Fruit fly (Drosophila melanogaster): ENCODE data around the gene D19A.

Gene D19A

DNA sequence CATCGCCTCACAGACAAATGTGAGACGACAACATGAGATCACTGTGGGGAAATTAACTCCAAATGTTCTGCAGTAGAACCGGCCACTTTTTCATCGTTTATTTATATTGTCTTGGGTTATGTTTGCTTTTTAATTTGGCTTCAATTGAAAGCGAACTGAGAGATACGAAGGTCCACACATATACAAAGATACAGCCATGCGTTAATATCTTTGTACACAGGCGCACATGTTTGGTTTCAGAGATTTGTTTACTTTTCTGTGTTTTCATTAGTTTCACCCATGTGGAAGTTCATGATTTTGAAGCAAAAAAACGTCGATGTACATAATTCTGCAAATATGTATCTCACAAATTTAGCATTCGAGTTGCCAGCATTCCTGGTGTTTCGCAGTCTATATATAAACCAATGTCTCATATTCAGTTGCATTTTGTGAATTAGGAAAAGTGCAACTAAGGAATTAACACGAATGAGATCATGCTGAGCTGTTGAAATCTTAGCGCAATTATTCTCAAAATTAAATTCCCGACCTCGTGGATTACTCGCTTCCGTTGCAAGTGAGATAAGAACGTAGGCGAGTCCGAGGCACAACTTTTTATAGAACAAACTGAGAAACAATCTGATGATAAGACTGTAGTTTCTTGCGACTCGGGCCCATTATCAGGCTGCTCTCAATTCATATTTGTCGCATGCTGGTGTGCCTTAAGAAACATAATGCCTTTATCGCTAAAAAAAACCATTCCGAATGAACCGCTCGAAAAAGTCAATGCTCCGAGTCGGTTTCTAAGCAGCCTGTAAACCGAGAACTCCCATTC, 27.3 kb upstream of the D19A start (continued):
- TF ChIP-seq CG6765 (GFP tag; optimal IDR thresholded peaks at IDR 0.05): peak; percentile 53
- no peak for TF ChIP-seq sob (GFP tag; IDR thresholded peaks at IDR 0.05)
- TF ChIP-seq Eip74EF (GFP tag; optimal IDR thresholded peaks at IDR 0.05): no peak
- TF ChIP-seq ash1 (GFP tag; optimal IDR thresholded peaks at IDR 0.05): no peak
- TF ChIP-seq HmgZ (tag; optimal IDR thresholded peaks at IDR 0.05): peak; percentile 16
- no peak for TF ChIP-seq Dip2 (GFP tag; IDR thresholded peaks at IDR 0.05)
- TF ChIP-seq CG4404 (GFP tag; IDR thresholded peaks at IDR 0.05): no peak
- no peak for TF ChIP-seq Scr (GFP tag; IDR thresholded peaks at IDR 0.05; ENCODE audit: partially characterized antibody)
- TF ChIP-seq HLH4C (GFP tag; IDR thresholded peaks at IDR 0.05; ENCODE audit: partially characterized antibody): no peak
- TF ChIP-seq seq (GFP tag; IDR thresholded peaks at IDR 0.05): no peak
- TF ChIP-seq sim (GFP tag; IDR thresholded peaks at IDR 0.05): no peak
- TF ChIP-seq Hr3 (GFP tag; optimal IDR thresholded peaks at IDR 0.05): no peak
- no peak for TF ChIP-seq Mrtf (GFP tag; IDR thresholded peaks at IDR 0.05)
- no peak for TF ChIP-seq CG18476 (GFP tag; optimal IDR thresholded peaks at IDR 0.05)
- TF ChIP-seq sr (GFP tag; IDR thresholded peaks at IDR 0.05): no peak
- no peak for TF ChIP-seq CG17328 (GFP tag; IDR thresholded peaks at IDR 0.05)
- peak; percentile 54 for TF ChIP-seq CG8359 (GFP tag; optimal IDR thresholded peaks at IDR 0.05; ENCODE audit: borderline replicate concordance)
- TF ChIP-seq ttk (GFP tag; IDR thresholded peaks at IDR 0.05): no peak
- no peak for TF ChIP-seq CG6689 (GFP tag; IDR thresholded peaks at IDR 0.05)
- no peak for TF ChIP-seq CG43689 (GFP tag; IDR thresholded peaks at IDR 0.05)
- TF ChIP-seq CG9727 (GFP tag; optimal IDR thresholded peaks at IDR 0.05): peak; percentile 58
- TF ChIP-seq gsb-n (tag; optimal IDR thresholded peaks at IDR 0.05): no peak
- TF ChIP-seq H15 (GFP tag; IDR thresholded peaks at IDR 0.05): no peak
- no peak for TF ChIP-seq Optix (GFP tag; IDR thresholded peaks at IDR 0.05)
- no peak for TF ChIP-seq Myb (GFP tag; optimal IDR thresholded peaks at IDR 0.05)
- TF ChIP-seq row (GFP tag; IDR thresholded peaks at IDR 0.05): no peak
- TF ChIP-seq Jarid2 (GFP tag; optimal IDR thresholded peaks at IDR 0.05): peak; percentile 28
- no peak for TF ChIP-seq CG4854 (GFP tag; optimal IDR thresholded peaks at IDR 0.05)
- TF ChIP-seq hth (optimal IDR thresholded peaks at IDR 0.05): no peak
- no peak for TF ChIP-seq CG13424 (tag; optimal IDR thresholded peaks at IDR 0.05)
- TF ChIP-seq gcm (GFP tag; optimal IDR thresholded peaks at IDR 0.05): no peak
- TF ChIP-seq Bgb (GFP tag; IDR thresholded peaks at IDR 0.05; ENCODE audit: partially characterized antibody): no peak
- no peak for TF ChIP-seq CkIIα-i1 (GFP tag; IDR thresholded peaks at IDR 0.05)
- no peak for TF ChIP-seq Antp (GFP tag; optimal IDR thresholded peaks at IDR 0.05)
- peak in 1 of 2 experiments; percentile 23 for TF ChIP-seq chif (GFP tag; optimal IDR thresholded peaks at IDR 0.05)
- TF ChIP-seq Deaf1 (tag; optimal IDR thresholded peaks at IDR 0.05): peak; percentile 22
- TF ChIP-seq CG5953 (GFP tag; IDR thresholded peaks at IDR 0.05): no peak

- no peak for TF ChIP-seq H2.0 (GFP tag; IDR thresholded peaks at IDR 0.05)
Observed at dm6 chr3L:6200173-6200572, 11.2 kb upstream of the D19A start, which contains the start of gene CG8219. CG8219 (plus strand) TSS chr3L:6200473.

dm6 chr3L:6193556-6194114, 4.7 kb upstream of the D19A start:
- peak; percentile 17; the same call in 1 of the 3 replicates for TF ChIP-seq CG34422 (GFP tag; IDR thresholded peaks at IDR 0.05)
- no peak for TF ChIP-seq onecut (GFP tag; IDR thresholded peaks at IDR 0.05)
- 0 out of 2 replicates have a peak, but pooled peaks have one; percentile 44 for TF ChIP-seq Scr (GFP tag; IDR thresholded peaks at IDR 0.05; ENCODE audit: partially characterized antibody)
- peak; percentile 66 for TF ChIP-seq ttk (GFP tag; IDR thresholded peaks at IDR 0.05)
- TF ChIP-seq inv (GFP tag; IDR thresholded peaks at IDR 0.05; ENCODE audit: partially characterized antibody): 0 out of 2 replicates have a peak, but pooled peaks have one; percentile 4
- TF ChIP-seq cg (GFP tag; optimal IDR thresholded peaks at IDR 0.05): peak; percentile 80
- TF ChIP-seq MESR4 (GFP tag; optimal IDR thresholded peaks at IDR 0.05): peak; percentile 73
- peak; percentile 68 for TF ChIP-seq CG4617 (GFP tag; optimal IDR thresholded peaks at IDR 0.05; ENCODE audit: borderline replicate concordance)
- TF ChIP-seq CrebB (tag; optimal IDR thresholded peaks at IDR 0.05): no peak
- no peak for TF ChIP-seq CG11695 (GFP tag; IDR thresholded peaks at IDR 0.05)
- TF ChIP-seq CG1832 (GFP tag; optimal IDR thresholded peaks at IDR 0.05): peak; percentile 56
- TF ChIP-seq Neu2 (GFP tag; optimal IDR thresholded peaks at IDR 0.05; ENCODE audit: borderline replicate concordance): no peak
- peak; percentile 51 for TF ChIP-seq Sin3A (optimal IDR thresholded peaks at IDR 0.05)
